Fruit fly (Drosophila melanogaster) Kc167 (cell line): ENCODE measurements around the gene emei.

Experiments
- Myc ChIP-seq: fragments of >200 bp; optimal IDR thresholded peaks from 2 replicates; lab custom pipeline; 2017; ENCODE audit warnings: missing external identifiers
- Sin3A ChIP-seq: fragments of >200 bp; optimal IDR thresholded peaks from 2 replicates; lab custom pipeline; 2018; ENCODE audit warnings: missing external identifiers
- h ChIP-seq: fragments of >200 bp; optimal IDR thresholded peaks from 3 replicates; lab custom pipeline; 2018; ENCODE audit warnings: missing external identifiers
- insv ChIP-seq: fragments of >200 bp; optimal IDR thresholded peaks from 3 replicates; lab custom pipeline; 2018; ENCODE audit warnings: missing external identifiers
- psq ChIP-seq: fragments of >200 bp; optimal IDR thresholded peaks from 2 replicates; lab custom pipeline; 2017; ENCODE audit warnings: missing external identifiers
- ttk ChIP-seq: sonication (Bioruptor generic); optimal IDR thresholded peaks from 2 replicates; lab custom pipeline; 2017; ENCODE audit warnings: missing external identifiers

Gene emei

DNA sequence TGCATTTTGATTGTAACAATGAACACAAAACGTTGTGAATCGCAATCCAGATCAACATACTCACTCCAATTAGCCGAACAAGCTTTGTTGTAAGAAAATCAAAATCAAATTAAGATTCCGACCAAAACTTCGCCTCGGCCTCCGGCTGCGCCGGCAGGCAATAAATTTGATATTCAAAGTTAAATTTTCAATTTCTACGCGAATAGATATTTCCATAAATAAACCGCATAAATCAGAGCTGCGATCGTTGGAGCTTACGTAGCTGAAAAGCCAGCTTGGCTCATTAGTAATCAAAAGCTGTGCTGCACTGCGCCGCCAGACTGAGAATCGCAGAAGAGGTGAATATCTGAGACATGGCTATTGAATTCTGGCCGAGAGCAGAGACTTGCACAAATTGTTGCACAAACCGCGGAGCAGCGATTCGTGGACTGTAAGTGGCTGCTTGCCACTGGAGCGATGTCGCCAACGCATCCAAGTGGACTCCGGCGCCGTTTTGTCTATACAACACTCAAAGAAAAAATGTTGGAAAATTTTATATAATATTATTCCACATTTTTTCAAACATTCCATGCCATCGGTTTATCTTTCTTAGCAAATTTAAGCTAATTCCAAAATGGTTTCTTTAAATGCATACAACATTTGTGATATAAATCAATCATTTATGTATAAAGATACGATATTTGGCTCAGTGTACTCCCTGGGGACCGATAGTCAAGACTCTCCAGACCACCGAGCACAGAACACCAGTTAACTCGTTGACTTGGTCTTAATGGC lies 39.2 kb downstream of the emei start:
- TF ChIP-seq insv (lab: Kevin White, UChicago) (no peak), h (lab: Kevin White, UChicago) (no peak), ttk (lab: Kevin White, UChicago) (no peak), Myc (no peak), psq (lab: Kevin White, UChicago) (no peak), Sin3A (lab: Kevin White, UChicago) (no peak)

DNA sequence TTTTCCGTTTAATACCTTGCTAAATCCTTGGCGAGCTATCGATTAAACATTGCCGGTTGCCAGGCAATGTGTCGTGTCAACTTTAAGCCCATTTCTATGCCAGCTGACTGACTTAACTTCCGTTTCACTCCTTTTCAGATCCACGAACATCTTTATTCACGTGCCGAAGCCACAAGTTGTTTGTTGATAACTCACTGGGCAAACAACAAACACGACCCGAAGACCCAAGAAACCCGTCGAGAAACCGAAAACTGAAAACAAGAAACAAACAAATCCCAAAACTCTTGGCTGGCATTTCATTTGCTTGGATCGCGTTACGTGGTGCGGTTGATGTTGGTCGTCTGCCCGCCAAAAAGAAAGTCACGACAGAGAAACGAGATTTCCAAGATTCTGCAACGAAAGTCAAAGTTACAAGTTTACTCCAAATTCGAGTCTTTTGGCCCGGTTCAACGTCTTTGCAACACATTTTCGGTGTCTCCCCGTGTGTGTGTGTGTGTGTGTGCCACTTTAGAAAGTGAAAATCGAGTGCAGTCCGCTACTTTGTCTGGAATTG lies 41.3 kb downstream of the emei start, which contains the start of gene CG6216:
CG6216 (minus strand) TSS at position 51 of the 553 bp plus-strand sequence.
- TF ChIP-seq insv (lab: Kevin White, UChicago) (no peak), ttk (lab: Kevin White, UChicago) (no peak), Sin3A (lab: Kevin White, UChicago) (no peak), h (lab: Kevin White, UChicago) (no peak), Myc (no peak), psq (lab: Kevin White, UChicago) (no peak)

DNA sequence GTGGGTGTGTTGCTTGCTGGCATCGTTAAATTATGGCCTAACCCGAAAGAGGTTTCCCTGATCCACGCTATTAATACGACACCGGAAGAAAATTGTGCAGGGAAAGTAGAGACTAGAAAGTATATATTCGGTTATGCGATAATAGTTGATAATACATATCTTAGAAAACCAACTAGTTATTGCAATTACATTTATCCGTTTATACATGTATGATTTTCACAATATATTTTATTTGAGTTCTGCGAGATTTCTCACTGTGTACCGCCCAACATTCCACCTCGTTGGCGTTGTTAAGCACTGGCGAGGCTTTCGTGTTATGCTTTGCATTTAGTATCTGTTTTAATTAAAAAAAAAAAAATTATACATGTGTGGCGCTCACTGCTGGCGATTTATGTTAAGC lies 45.9 kb downstream of the emei start:
- TF ChIP-seq h (lab: Kevin White, UChicago) (no peak), Myc (no peak), ttk (lab: Kevin White, UChicago) (no peak), psq (lab: Kevin White, UChicago) (no peak), insv (lab: Kevin White, UChicago) (no peak), Sin3A (lab: Kevin White, UChicago) (no peak)
